Fruit fly (Drosophila melanogaster) whole organism, embryonic: ENCODE measurements around the gene CG17010.

ENCODE experiments used
- Asciz ChIP-seq: fragments of 200-800 bp; sonication (Bioruptor generic); optimal IDR thresholded peaks from 2 replicates; lab custom pipeline; 2017; ENCODE audit warnings: missing biosample characterization, mild to moderate bottlenecking, missing genetic modification characterization, missing genetic modification reagents
- Atf3 ChIP-seq: fragments of 200-800 bp; sonication (Bioruptor generic); optimal IDR thresholded peaks from 3 replicates; lab custom pipeline; 2016; ENCODE audit warnings: missing biosample characterization, missing genetic modification characterization
- B-H2 ChIP-seq: fragments of 200-800 bp; sonication (Bioruptor generic); optimal IDR thresholded peaks from 2 replicates; lab custom pipeline; 2018; ENCODE audit warnings: missing biosample characterization, mild to moderate bottlenecking, missing genetic modification characterization
- CG10147 ChIP-seq: fragments of 200-800 bp; sonication (Bioruptor generic); optimal IDR thresholded peaks from 2 replicates; lab custom pipeline; 2019; ENCODE audit warnings: missing biosample characterization, mild to moderate bottlenecking, missing genetic modification characterization, moderate library complexity
- CG10321 ChIP-seq: fragments of 200-800 bp; sonication (Bioruptor generic); IDR thresholded peaks from 2 replicates; pipeline ENCODE4 v1.3.6; 2022; ENCODE audit warnings: missing biosample characterization, missing genetic modification characterization
- CG10979 ChIP-seq: fragments of 200-800 bp; sonication (Bioruptor generic); optimal IDR thresholded peaks from 2 replicates; lab custom pipeline; 2018; ENCODE audit warnings: missing biosample characterization, mild to moderate bottlenecking, missing genetic modification characterization, moderate library complexity
- CG11504 ChIP-seq: fragments of 200-800 bp; sonication (Bioruptor generic); optimal IDR thresholded peaks from 3 replicates; lab custom pipeline; 2019; ENCODE audit warnings: missing biosample characterization, mild to moderate bottlenecking, missing genetic modification characterization, moderate library complexity
- CG11560 ChIP-seq: fragments of 200-800 bp; sonication (Bioruptor generic); IDR thresholded peaks from 3 replicates; pipeline ENCODE4 v1.3.6; 2022; ENCODE audit warnings: missing biosample characterization, missing genetic modification characterization
- CG13123 ChIP-seq: fragments of 200-800 bp; sonication (Bioruptor generic); optimal IDR thresholded peaks from 2 replicates; lab custom pipeline; 2016; ENCODE audit warnings: missing biosample characterization, missing genetic modification characterization
- CG17359 ChIP-seq: fragments of 200-800 bp; sonication (Bioruptor generic); optimal IDR thresholded peaks from 3 replicates; lab custom pipeline; 2018; ENCODE audit warnings: missing biosample characterization, mild to moderate bottlenecking, missing genetic modification characterization, moderate library complexity
- CG1792 ChIP-seq: fragments of 200-800 bp; sonication (Bioruptor generic); optimal IDR thresholded peaks from 2 replicates; lab custom pipeline; 2016; ENCODE audit warnings: missing biosample characterization, missing genetic modification characterization
- CG2889 ChIP-seq: fragments of 200-800 bp; sonication (Bioruptor generic); IDR thresholded peaks from 3 replicates; pipeline ENCODE4 v1.3.6; 2022; ENCODE audit warnings: missing biosample characterization, missing genetic modification characterization
- CG30431 ChIP-seq: fragments of 200-800 bp; sonication (Bioruptor generic); optimal IDR thresholded peaks from 2 replicates; lab custom pipeline; 2017; ENCODE audit warnings: missing biosample characterization, missing genetic modification characterization
- CG31365 ChIP-seq: fragments of 200-800 bp; sonication (Bioruptor generic); optimal IDR thresholded peaks from 2 replicates; lab custom pipeline; 2018; ENCODE audit warnings: missing biosample characterization, mild to moderate bottlenecking, missing genetic modification characterization
- CG3281 ChIP-seq: fragments of 200-800 bp; sonication (Bioruptor generic); optimal IDR thresholded peaks from 3 replicates; lab custom pipeline; 2017; ENCODE audit warnings: missing biosample characterization, mild to moderate bottlenecking, missing genetic modification characterization
- CG34376 ChIP-seq: fragments of 200-800 bp; sonication (Bioruptor generic); optimal IDR thresholded peaks from 2 replicates; lab custom pipeline; 2018; ENCODE audit warnings: missing biosample characterization, mild to moderate bottlenecking, missing genetic modification characterization
- CG8478 ChIP-seq: fragments of >200 bp; optimal IDR thresholded peaks from 2 replicates; lab custom pipeline; 2018
- CG9876 ChIP-seq: fragments of 200-800 bp; sonication (Bioruptor generic); optimal IDR thresholded peaks from 2 replicates; lab custom pipeline; 2016; ENCODE audit warnings: missing biosample characterization, missing genetic modification characterization
- CoRest ChIP-seq: fragments of 200-800 bp; sonication (Bioruptor generic); optimal IDR thresholded peaks from 3 replicates; lab custom pipeline; 2018; ENCODE audit warnings: missing biosample characterization, mild to moderate bottlenecking, missing genetic modification characterization, moderate library complexity
- Dip2 ChIP-seq: fragments of 200-800 bp; sonication (Bioruptor generic); IDR thresholded peaks from 2 replicates; pipeline ENCODE4 v1.3.6; 2022; ENCODE audit warnings: missing biosample characterization, missing genetic modification characterization
- Hr3 ChIP-seq: fragments of 200-800 bp; sonication (Bioruptor generic); optimal IDR thresholded peaks from 3 replicates; lab custom pipeline; 2016; ENCODE audit warnings: missing biosample characterization, missing genetic modification characterization
- Hr78 ChIP-seq, 2 experiments: fragments of 200-800 bp in 1 of 2; fragments of >200 bp in 1 of 2; sonication (Bioruptor generic) in 1 of 2; optimal IDR thresholded peaks; 2 replicates each; lab custom pipeline; 2017 to 2019; ENCODE audit warnings: missing biosample characterization in 2 of 2, missing genetic modification characterization in 2 of 2, mild to moderate bottlenecking in 1 of 2, moderate library complexity in 1 of 2
- Mrtf ChIP-seq: fragments of 200-800 bp; sonication (Bioruptor generic); IDR thresholded peaks from 3 replicates; pipeline ENCODE4 v1.3.6; 2022; ENCODE audit warnings: missing biosample characterization, missing genetic modification characterization
- NK7.1 ChIP-seq: fragments of 200-800 bp; sonication (Bioruptor generic); optimal IDR thresholded peaks from 3 replicates; lab custom pipeline; 2016; ENCODE audit warnings: missing biosample characterization, missing genetic modification characterization
- Neu2 ChIP-seq: fragments of 200-800 bp; sonication (Bioruptor generic); optimal IDR thresholded peaks from 3 replicates; lab custom pipeline; 2016; ENCODE audit warnings: missing biosample characterization, missing genetic modification characterization, borderline replicate concordance
- Opbp ChIP-seq: fragments of 200-800 bp; sonication (Bioruptor generic); IDR thresholded peaks from 3 replicates; pipeline ENCODE4 v1.3.6; 2022; ENCODE audit warnings: missing biosample characterization, missing genetic modification characterization; ENCODE audit not compliant: partially characterized antibody
- Poxn ChIP-seq: fragments of 200-800 bp; sonication (Bioruptor generic); IDR thresholded peaks from 2 replicates; pipeline ENCODE4 v1.3.6; 2022; ENCODE audit warnings: missing biosample characterization, missing genetic modification characterization
- Ravus ChIP-seq: fragments of 200-800 bp; sonication (Bioruptor generic); IDR thresholded peaks from 2 replicates; pipeline ENCODE4 v1.3.6; 2022; ENCODE audit warnings: missing biosample characterization, missing genetic modification characterization
- Stat92E ChIP-seq, 3 experiments: fragments of >200 bp in 2 of 3; fragments of 200-800 bp in 1 of 3; sonication (Bioruptor generic) in 1 of 3; optimal IDR thresholded peaks; 2 replicates each; lab custom pipeline; 2017 to 2019; ENCODE audit warnings: missing biosample characterization in 3 of 3, missing genetic modification characterization in 3 of 3, mild to moderate bottlenecking in 1 of 3, moderate library complexity in 1 of 3
- Xrp1 ChIP-seq: fragments of 200-800 bp; sonication (Bioruptor generic); IDR thresholded peaks from 2 replicates; pipeline ENCODE4 v1.3.6; 2022; ENCODE audit warnings: missing biosample characterization, missing genetic modification characterization
- ato ChIP-seq: fragments of 200-800 bp; sonication (Bioruptor generic); IDR thresholded peaks from 2 replicates; pipeline ENCODE4 v1.3.6; 2022; ENCODE audit warnings: missing biosample characterization, missing genetic modification characterization; ENCODE audit not compliant: partially characterized antibody
- cas ChIP-seq: fragments of 200-800 bp; sonication (Bioruptor generic); IDR thresholded peaks from 2 replicates; pipeline ENCODE4 v1.3.6; 2022; ENCODE audit warnings: missing biosample characterization, missing genetic modification characterization
- chm ChIP-seq: fragments of 200-800 bp; sonication (Bioruptor generic); IDR thresholded peaks from 2 replicates; pipeline ENCODE4 v1.3.6; 2022; ENCODE audit warnings: missing biosample characterization, missing genetic modification characterization
- crol ChIP-seq: fragments of 200-800 bp; sonication (Bioruptor generic); IDR thresholded peaks from 2 replicates; pipeline ENCODE4 v1.3.6; 2022; ENCODE audit warnings: missing biosample characterization, missing genetic modification characterization
- dpn ChIP-seq, 2 experiments: fragments of 200-800 bp; sonication (Bioruptor generic); optimal IDR thresholded peaks; 3 replicates each; lab custom pipeline; 2016; ENCODE audit warnings: missing biosample characterization in 2 of 2, missing genetic modification characterization in 2 of 2
- eve ChIP-seq, 2 experiments: fragments of >200 bp; optimal IDR thresholded peaks; 2 replicates each; lab custom pipeline; 2017; ENCODE audit warnings: missing biosample characterization in 2 of 2, missing genetic modification characterization in 2 of 2
- h ChIP-seq: fragments of >200 bp; optimal IDR thresholded peaks from 2 replicates; lab custom pipeline; 2017
- jumu ChIP-seq: fragments of 200-800 bp; sonication (Bioruptor generic); optimal IDR thresholded peaks from 3 replicates; lab custom pipeline; 2016; ENCODE audit warnings: missing biosample characterization, missing genetic modification characterization
- lilli ChIP-seq: fragments of 200-800 bp; sonication (Bioruptor generic); optimal IDR thresholded peaks from 3 replicates; lab custom pipeline; 2016; ENCODE audit warnings: missing biosample characterization, missing genetic modification characterization
- mam ChIP-seq: fragments of 200-800 bp; sonication (Bioruptor generic); optimal IDR thresholded peaks from 3 replicates; lab custom pipeline; 2016; ENCODE audit warnings: missing biosample characterization, missing genetic modification characterization
- mirr ChIP-seq: fragments of 200-800 bp; sonication (Bioruptor generic); optimal IDR thresholded peaks from 3 replicates; lab custom pipeline; 2018; ENCODE audit warnings: missing biosample characterization, mild to moderate bottlenecking, missing genetic modification characterization
- odd ChIP-seq: fragments of 200-800 bp; sonication (Bioruptor generic); optimal IDR thresholded peaks from 2 replicates; lab custom pipeline; 2017; ENCODE audit warnings: missing biosample characterization, mild to moderate bottlenecking, missing genetic modification characterization
- p53 ChIP-seq: fragments of 200-800 bp; sonication (Bioruptor generic); optimal IDR thresholded peaks from 2 replicates; lab custom pipeline; 2016; ENCODE audit warnings: missing biosample characterization, missing genetic modification characterization
- pfk ChIP-seq: fragments of 200-800 bp; sonication (Bioruptor generic); optimal IDR thresholded peaks from 2 replicates; lab custom pipeline; 2018; ENCODE audit warnings: missing biosample characterization, mild to moderate bottlenecking, missing genetic modification characterization, moderate library complexity
- repo ChIP-seq: fragments of 200-800 bp; sonication (Bioruptor generic); optimal IDR thresholded peaks from 2 replicates; lab custom pipeline; 2016; ENCODE audit warnings: missing biosample characterization, missing genetic modification characterization
- scrt ChIP-seq: fragments of 200-800 bp; sonication (Bioruptor generic); optimal IDR thresholded peaks from 2 replicates; lab custom pipeline; 2018; ENCODE audit warnings: missing biosample characterization, mild to moderate bottlenecking, missing genetic modification characterization, moderate library complexity
- shn ChIP-seq: fragments of 200-800 bp; sonication (Bioruptor generic); optimal IDR thresholded peaks from 3 replicates; lab custom pipeline; 2016; ENCODE audit warnings: missing biosample characterization, missing genetic modification characterization
- slou ChIP-seq: fragments of 200-800 bp; sonication (Bioruptor generic); optimal IDR thresholded peaks from 3 replicates; lab custom pipeline; 2016; ENCODE audit warnings: missing biosample characterization, missing genetic modification characterization
- tll ChIP-seq, 2 experiments: fragments of 200-800 bp in 1 of 2; fragments of >200 bp in 1 of 2; sonication (Bioruptor generic) in 1 of 2; optimal IDR thresholded peaks; 2 replicates each; lab custom pipeline; 2017 to 2019; ENCODE audit warnings: missing biosample characterization in 2 of 2, missing genetic modification characterization in 2 of 2, mild to moderate bottlenecking in 1 of 2, moderate library complexity in 1 of 2
- trem ChIP-seq: fragments of 200-800 bp; optimal IDR thresholded peaks from 3 replicates; lab custom pipeline; 2019; ENCODE audit warnings: missing biosample characterization, mild to moderate bottlenecking, missing genetic modification characterization, moderate library complexity
- trh ChIP-seq: fragments of 200-800 bp; sonication (Bioruptor generic); optimal IDR thresholded peaks from 2 replicates; lab custom pipeline; 2016; ENCODE audit warnings: missing biosample characterization, missing genetic modification characterization
- usp ChIP-seq: fragments of >200 bp; optimal IDR thresholded peaks from 2 replicates; lab custom pipeline; 2017; ENCODE audit warnings: missing biosample characterization, missing genetic modification characterization

CG17010 gene

dm6 chr2L:12372436-12372835 is 16.2 kb downstream of the CG17010 start (continued):
- TF ChIP-seq mirr (GFP tag; lab: Kevin White, UChicago), result peak; percentile 47
- TF ChIP-seq Hr3 (GFP tag; lab: Kevin White, UChicago), result no peak
- peak; percentile 20 for TF ChIP-seq odd (GFP tag; lab: Kevin White, UChicago)
- TF ChIP-seq Atf3 (GFP tag; lab: Kevin White, UChicago), result no peak
- TF ChIP-seq Ravus (GFP tag; lab: Robert Waterston, UW), result no peak
- no peak for TF ChIP-seq CG30431 (GFP tag; lab: Kevin White, UChicago)
- TF ChIP-seq CG10321, result 0 out of 2 replicates have a peak, but pooled peaks have one; percentile 18
- TF ChIP-seq CG11560 (tag; lab: Robert Waterston, UW), result no peak
- TF ChIP-seq Stat92E (GFP tag; optimal IDR thresholded peaks at IDR 0.05; lab: Kevin White, UChicago), result no peak
- no peak for TF ChIP-seq Neu2 (GFP tag; lab: Kevin White, UChicago)
- TF ChIP-seq CoRest, result no peak
- no peak for TF ChIP-seq CG2889
- TF ChIP-seq Hr78 (GFP tag; optimal IDR thresholded peaks at IDR 0.05; lab: Kevin White, UChicago), result no peak
- TF ChIP-seq CG17359, result peak; percentile 35
- TF ChIP-seq CG10147 (GFP tag; lab: Kevin White, UChicago), result no peak
- no peak for TF ChIP-seq eve (GFP tag; optimal IDR thresholded peaks at IDR 0.05; lab: Kevin White, UChicago)
- peak; percentile 12; the same call in 1 of the 2 replicates for TF ChIP-seq chm (GFP tag; lab: Robert Waterston, UW)
- no peak for TF ChIP-seq Dip2 (GFP tag; lab: Robert Waterston, UW)
- TF ChIP-seq jumu (GFP tag; lab: Kevin White, UChicago), result no peak
- no peak for TF ChIP-seq h (lab: Kevin White, UChicago)
- TF ChIP-seq usp (GFP tag; lab: Kevin White, UChicago), result no peak
- TF ChIP-seq dpn (GFP tag; optimal IDR thresholded peaks at IDR 0.05; lab: Kevin White, UChicago), result peak in 1 of 2 experiments; percentile 8
- no peak for TF ChIP-seq CG34376 (GFP tag; lab: Kevin White, UChicago)
- no peak for TF ChIP-seq Poxn (GFP tag; lab: Robert Waterston, UW)
- TF ChIP-seq CG1792 (GFP tag; lab: Kevin White, UChicago), result peak; percentile 13
- TF ChIP-seq tll (GFP tag; optimal IDR thresholded peaks at IDR 0.05; lab: Kevin White, UChicago), result no peak
- TF ChIP-seq Asciz, result peak; percentile 35
- TF ChIP-seq mam, result peak; percentile 2
- TF ChIP-seq Mrtf, result no peak
- TF ChIP-seq CG10979 (tag; lab: Kevin White, UChicago), result no peak
- TF ChIP-seq lilli, result no peak
- TF ChIP-seq CG8478 (lab: Kevin White, UChicago), result no peak
- TF ChIP-seq NK7.1 (GFP tag; lab: Kevin White, UChicago), result no peak
- peak; percentile 38 for TF ChIP-seq CG13123 (GFP tag; lab: Kevin White, UChicago)
- no peak for TF ChIP-seq p53
- TF ChIP-seq cas (GFP tag; lab: Robert Waterston, UW), result no peak
- no peak for TF ChIP-seq shn (GFP tag; lab: Kevin White, UChicago)
- TF ChIP-seq scrt, result no peak
- TF ChIP-seq CG9876, result no peak
- TF ChIP-seq Xrp1 (GFP tag; lab: Robert Waterston, UW), result peak; percentile 43; the same call in 1 of the 2 replicates
- no peak for TF ChIP-seq B-H2 (GFP tag; lab: Kevin White, UChicago)
- no peak for TF ChIP-seq Opbp (GFP tag; lab: Robert Waterston, UW)
- TF ChIP-seq ato, result no peak
- no peak for TF ChIP-seq CG11504 (tag; lab: Kevin White, UChicago)
- no peak for TF ChIP-seq crol (GFP tag; lab: Robert Waterston, UW)
- peak; percentile 60 for TF ChIP-seq CG3281 (GFP tag; lab: Kevin White, UChicago)
- TF ChIP-seq pfk (GFP tag; lab: Kevin White, UChicago), result peak; percentile 5
- TF ChIP-seq CG31365 (tag; lab: Kevin White, UChicago), result peak; percentile 40
- no peak for TF ChIP-seq trh
- TF ChIP-seq repo (GFP tag; lab: Kevin White, UChicago), result no peak
- no peak for TF ChIP-seq slou (GFP tag; lab: Kevin White, UChicago)
- TF ChIP-seq trem (tag; lab: Kevin White, UChicago), result no peak
